Fruit fly (Drosophila melanogaster): Measurements from ENCODE around the gene CG5281.

CG5281 gene

dm6 chr3R:11429814-11430213 is 5.8 kb upstream of the CG5281 start, which contains the start of gene Dtd:
TSS of gene Dtd (plus strand) at chr3R:11430061.
- peak; percentile 16; the same call in 1 of the 2 replicates for TF ChIP-seq Taf1 (GFP tag; IDR thresholded peaks at IDR 0.05)
- no peak for TF ChIP-seq dati (GFP tag; IDR thresholded peaks at IDR 0.05)
- TF ChIP-seq sob (GFP tag; IDR thresholded peaks at IDR 0.05): 0 out of 2 replicates have a peak, but pooled peaks have one; percentile 8
- TF ChIP-seq Drgx (GFP tag; IDR thresholded peaks at IDR 0.05): no peak
- TF ChIP-seq Fer1 (GFP tag; optimal IDR thresholded peaks at IDR 0.05): peak; percentile 21
- TF ChIP-seq usp (GFP tag; optimal IDR thresholded peaks at IDR 0.05): no peak
- TF ChIP-seq gem (tag; optimal IDR thresholded peaks at IDR 0.05): no peak
- no peak for TF ChIP-seq crol (GFP tag; IDR thresholded peaks at IDR 0.05)
- TF ChIP-seq ro (GFP tag; IDR thresholded peaks at IDR 0.05): no peak
- no peak for TF ChIP-seq NFAT (GFP tag; IDR thresholded peaks at IDR 0.05)
- peak; percentile 71 for TF ChIP-seq Med (GFP tag)
- TF ChIP-seq HLH4C (GFP tag; IDR thresholded peaks at IDR 0.05; ENCODE audit: partially characterized antibody): 0 out of 3 replicates have a peak, but pooled peaks have one; percentile 24
- TF ChIP-seq Sox100B (GFP tag; optimal IDR thresholded peaks at IDR 0.05): no peak
- no peak for TF ChIP-seq CG33557 (GFP tag; optimal IDR thresholded peaks at IDR 0.05)
- no peak for TF ChIP-seq CG8478 (optimal IDR thresholded peaks at IDR 0.05)
- peak; percentile 41; the same call in 1 of the 2 replicates for TF ChIP-seq MBD-R2 (GFP tag; IDR thresholded peaks at IDR 0.05)
- TF ChIP-seq CG4854 (GFP tag; optimal IDR thresholded peaks at IDR 0.05): no peak
- no peak for TF ChIP-seq wdn (GFP tag; IDR thresholded peaks at IDR 0.05)
- no peak for TF ChIP-seq Mrtf (GFP tag; IDR thresholded peaks at IDR 0.05)
- TF ChIP-seq dmrt99B (tag; optimal IDR thresholded peaks at IDR 0.05): no peak
- peak; percentile 73 for TF ChIP-seq CG10267 (tag; optimal IDR thresholded peaks at IDR 0.05)
- no peak for TF ChIP-seq HmgD (GFP tag; optimal IDR thresholded peaks at IDR 0.05)
- peak; percentile 16 for TF ChIP-seq lilli (GFP tag; optimal IDR thresholded peaks at IDR 0.05)
- TF ChIP-seq pzg (GFP tag; optimal IDR thresholded peaks at IDR 0.05): peak; percentile 25
- TF ChIP-seq E2f2 (GFP tag; IDR thresholded peaks at IDR 0.05): peak; percentile 86
- no peak for TF ChIP-seq CG1529 (GFP tag; optimal IDR thresholded peaks at IDR 0.05)
- peak; percentile 30 for TF ChIP-seq CG2120 (GFP tag; optimal IDR thresholded peaks at IDR 0.05)
- TF ChIP-seq YL-1 (GFP tag; optimal IDR thresholded peaks at IDR 0.05): peak; percentile 7
- TF ChIP-seq CG12659 (GFP tag; optimal IDR thresholded peaks at IDR 0.05): peak; percentile 24
- no peak for TF ChIP-seq CG5953 (GFP tag; IDR thresholded peaks at IDR 0.05)
- peak; percentile 24 for TF ChIP-seq HmgZ (tag; optimal IDR thresholded peaks at IDR 0.05)
- TF ChIP-seq CG15601 (tag; optimal IDR thresholded peaks at IDR 0.05): no peak
- TF ChIP-seq CG6813 (GFP tag; optimal IDR thresholded peaks at IDR 0.05): no peak
- TF ChIP-seq E2f1 (GFP tag; IDR thresholded peaks at IDR 0.05): no peak
- peak; percentile 1 for TF ChIP-seq CG15514 (GFP tag; optimal IDR thresholded peaks at IDR 0.05)
- no peak for TF ChIP-seq so (GFP tag; IDR thresholded peaks at IDR 0.05)
- no peak for TF ChIP-seq CG10565 (GFP tag; optimal IDR thresholded peaks at IDR 0.05)
- TF ChIP-seq sr (GFP tag; IDR thresholded peaks at IDR 0.05): no peak
- no peak for TF ChIP-seq tll (GFP tag; optimal IDR thresholded peaks at IDR 0.05)
- TF ChIP-seq CG1602 (GFP tag; optimal IDR thresholded peaks at IDR 0.05): no peak
- no peak for TF ChIP-seq HHEX (GFP tag; optimal IDR thresholded peaks at IDR 0.05)
- no peak for TF ChIP-seq Max (GFP tag; optimal IDR thresholded peaks at IDR 0.05)
- TF ChIP-seq Opbp (GFP tag; IDR thresholded peaks at IDR 0.05; ENCODE audit: partially characterized antibody): no peak
- no peak for TF ChIP-seq CG9727 (GFP tag; optimal IDR thresholded peaks at IDR 0.05)
- no peak for TF ChIP-seq Lhr (GFP tag; optimal IDR thresholded peaks at IDR 0.05)
- TF ChIP-seq B-H2 (GFP tag; optimal IDR thresholded peaks at IDR 0.05): peak; percentile 28
- no peak for TF ChIP-seq psq (GFP tag; optimal IDR thresholded peaks at IDR 0.05)
- TF ChIP-seq Neu2 (GFP tag; optimal IDR thresholded peaks at IDR 0.05; ENCODE audit: borderline replicate concordance): no peak
- no peak for TF ChIP-seq pho (GFP tag; optimal IDR thresholded peaks at IDR 0.05)
- TF ChIP-seq chinmo (GFP tag; IDR thresholded peaks at IDR 0.05; ENCODE audit: partially characterized antibody): 0 out of 4 replicates have a peak, but pooled peaks have one; percentile 22
- peak; percentile 27 for TF ChIP-seq MESR4 (GFP tag; optimal IDR thresholded peaks at IDR 0.05)

Measured in whole organism, embryonic.